Fruit fly (Drosophila melanogaster) whole organism, embryonic: ENCODE results near the gene CDase.

Source experiments
- Bgb ChIP-seq: fragments of 200-800 bp; sonication (Bioruptor generic); IDR thresholded peaks from 2 replicates; pipeline ENCODE4 v1.3.6; 2022; ENCODE audit warnings: missing biosample characterization, missing genetic modification characterization; ENCODE audit not compliant: partially characterized antibody
- CG14014 ChIP-seq: fragments of 200-800 bp; sonication (Bioruptor generic); IDR thresholded peaks from 2 replicates; pipeline ENCODE4 v1.3.6; 2022; ENCODE audit warnings: missing biosample characterization, missing genetic modification characterization
- CG3838 ChIP-seq: fragments of 200-800 bp; sonication (Bioruptor generic); optimal IDR thresholded peaks from 3 replicates; lab custom pipeline; 2016; ENCODE audit warnings: missing biosample characterization, missing genetic modification characterization
- CG8388 ChIP-seq: fragments of 200-800 bp; sonication (Bioruptor generic); optimal IDR thresholded peaks from 2 replicates; lab custom pipeline; 2019; ENCODE audit warnings: missing biosample characterization, mild to moderate bottlenecking, missing genetic modification characterization, moderate library complexity
- TFAM ChIP-seq: fragments of 200-800 bp; sonication (Bioruptor generic); optimal IDR thresholded peaks from 2 replicates; lab custom pipeline; 2017; ENCODE audit warnings: missing biosample characterization, missing genetic modification characterization, inconsistent platforms
- br ChIP-seq: fragments of >200 bp; optimal IDR thresholded peaks from 2 replicates; lab custom pipeline; 2017
- chm ChIP-seq: fragments of 200-800 bp; sonication (Bioruptor generic); IDR thresholded peaks from 2 replicates; pipeline ENCODE4 v1.3.6; 2022; ENCODE audit warnings: missing biosample characterization, missing genetic modification characterization
- crc ChIP-seq: fragments of 200-800 bp; sonication (Bioruptor generic); optimal IDR thresholded peaks from 2 replicates; lab custom pipeline; 2016; ENCODE audit warnings: missing biosample characterization, missing genetic modification characterization
- org-1 ChIP-seq: fragments of 200-800 bp; sonication (Bioruptor generic); optimal IDR thresholded peaks from 2 replicates; lab custom pipeline; 2017; ENCODE audit warnings: missing biosample characterization, missing genetic modification characterization
- pros ChIP-seq: fragments of 200-800 bp; sonication (Bioruptor generic); optimal IDR thresholded peaks from 3 replicates; lab custom pipeline; 2019; ENCODE audit warnings: missing biosample characterization, mild to moderate bottlenecking, missing genetic modification characterization, moderate library complexity
- sima ChIP-seq: fragments of 200-800 bp; sonication (Bioruptor generic); optimal IDR thresholded peaks from 2 replicates; lab custom pipeline; 2016; ENCODE audit warnings: missing biosample characterization, missing genetic modification characterization
- slp2 ChIP-seq: fragments of 200-800 bp; sonication (Bioruptor generic); optimal IDR thresholded peaks from 2 replicates; lab custom pipeline; 2016; ENCODE audit warnings: missing biosample characterization, missing genetic modification characterization

DNA sequence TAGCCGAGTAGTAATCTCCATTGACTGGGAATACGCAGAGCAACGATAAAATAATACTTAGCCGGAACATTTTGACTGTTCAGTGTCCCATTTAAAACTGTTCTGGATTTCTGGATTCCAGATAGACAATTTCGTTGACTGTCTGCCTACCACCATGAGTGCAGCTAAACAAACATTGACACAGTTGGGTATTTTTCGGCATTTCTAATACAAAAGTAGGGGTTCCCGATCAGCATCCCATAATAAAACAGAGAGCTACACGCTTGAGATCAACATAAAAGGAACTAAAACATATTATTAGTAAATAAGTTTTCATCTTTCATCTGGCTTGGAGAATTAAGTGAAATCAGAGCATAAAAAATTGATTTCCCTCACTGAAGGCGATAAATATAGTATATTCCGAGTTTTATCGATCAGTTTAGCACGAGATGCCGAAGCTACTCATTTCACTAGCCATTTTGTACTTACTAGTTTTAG, 46.3 kb downstream of the CDase start, which contains the start of the genes PH4alphaSG1 and CG15539:
- no peak for TF ChIP-seq TFAM (GFP tag; lab: Kevin White, UChicago)
- no peak for TF ChIP-seq sima (GFP tag; lab: Kevin White, UChicago)
- TF ChIP-seq slp2 (GFP tag; lab: Kevin White, UChicago): no peak
- TF ChIP-seq Bgb (GFP tag; lab: Robert Waterston, UW): no peak
- no peak for TF ChIP-seq org-1 (GFP tag; lab: Kevin White, UChicago)
- TF ChIP-seq crc (GFP tag; lab: Kevin White, UChicago): no peak
- no peak for TF ChIP-seq pros (GFP tag; lab: Kevin White, UChicago)
- no peak for TF ChIP-seq chm
- no peak for TF ChIP-seq CG14014 (GFP tag; lab: Robert Waterston, UW)
- no peak for TF ChIP-seq CG8388 (GFP tag; lab: Kevin White, UChicago)
- TF ChIP-seq br (lab: Kevin White, UChicago): no peak
- TF ChIP-seq CG3838 (GFP tag; lab: Kevin White, UChicago): no peak
